Worm (Caenorhabditis elegans) whole organism, mixed stage, embryonic: Measurements from ENCODE around the gene best-18.

Source experiments
- M03D4.4 ChIP-seq: sonication (generic microtip); optimal IDR thresholded peaks from 2 replicates; lab custom pipeline; 2017; ENCODE audit warnings: mild to moderate bottlenecking, missing genetic modification characterization, missing compliant biosample characterization
- bed-3 ChIP-seq: fragments of 200-800 bp; sonication (Bioruptor generic); optimal IDR thresholded peaks from 3 replicates; lab custom pipeline; 2018; ENCODE audit warnings: mild to moderate bottlenecking, missing genetic modification characterization, moderate library complexity, missing compliant biosample characterization
- blmp-1 ChIP-seq: fragments of 150-350 bp; optimal IDR thresholded peaks from 2 replicates; lab custom pipeline; 2014; ENCODE audit warnings: missing biosample characterization, missing genetic modification characterization
- ceh-39 ChIP-seq: fragments of 150-350 bp; optimal IDR thresholded peaks from 2 replicates; lab custom pipeline; 2014; ENCODE audit warnings: missing biosample characterization, missing genetic modification characterization
- ceh-43 ChIP-seq: fragments of 200-800 bp; sonication (Bioruptor generic); optimal IDR thresholded peaks from 2 replicates; lab custom pipeline; 2018; ENCODE audit warnings: mild to moderate bottlenecking, missing genetic modification characterization, moderate library complexity, missing compliant biosample characterization
- ceh-83 ChIP-seq: fragments of 200-800 bp; sonication (Bioruptor generic); optimal IDR thresholded peaks from 2 replicates; lab custom pipeline; 2018; ENCODE audit warnings: mild to moderate bottlenecking, missing genetic modification characterization, missing compliant biosample characterization
- cnd-1 ChIP-seq: fragments of 200-800 bp; sonication (Bioruptor generic); optimal IDR thresholded peaks from 2 replicates; lab custom pipeline; 2018; ENCODE audit warnings: mild to moderate bottlenecking, missing genetic modification characterization, missing compliant biosample characterization
- drap-1 ChIP-seq: fragments of 200-800 bp; sonication (Bioruptor generic); optimal IDR thresholded peaks from 3 replicates; lab custom pipeline; 2018; ENCODE audit warnings: mild to moderate bottlenecking, missing genetic modification characterization, missing compliant biosample characterization
- elt-1 ChIP-seq: sonication (generic microtip); optimal IDR thresholded peaks from 2 replicates; lab custom pipeline; 2017; ENCODE audit warnings: missing genetic modification characterization, mild to moderate bottlenecking, missing compliant biosample characterization, antibody characterized with exemption, moderate library complexity, borderline replicate concordance; ENCODE audit not compliant: insufficient read depth
- ham-2 ChIP-seq: fragments of 200-800 bp; sonication (Bioruptor generic); optimal IDR thresholded peaks from 2 replicates; lab custom pipeline; 2018; ENCODE audit warnings: mild to moderate bottlenecking, missing genetic modification characterization, missing compliant biosample characterization
- hlh-1 ChIP-seq: fragments of 150-350 bp; optimal IDR thresholded peaks from 2 replicates; lab custom pipeline; 2014; ENCODE audit warnings: missing biosample characterization, missing genetic modification reagents, missing genetic modification characterization
- lin-13 ChIP-seq: fragments of 150-350 bp; optimal IDR thresholded peaks from 2 replicates; lab custom pipeline; 2014; ENCODE audit warnings: missing biosample characterization, missing genetic modification characterization
- lin-32 ChIP-seq: fragments of 200-800 bp; sonication (Bioruptor generic); optimal IDR thresholded peaks from 2 replicates; lab custom pipeline; 2018; ENCODE audit warnings: mild to moderate bottlenecking, missing genetic modification characterization, missing compliant biosample characterization
- lsy-2 ChIP-seq: fragments of 150-350 bp; optimal IDR thresholded peaks from 2 replicates; lab custom pipeline; 2014; ENCODE audit warnings: missing biosample characterization, missing genetic modification characterization
- mab-5 ChIP-seq: fragments of 150-350 bp; optimal IDR thresholded peaks from 2 replicates; lab custom pipeline; 2014; ENCODE audit warnings: missing biosample characterization, missing genetic modification characterization
- mep-1 ChIP-seq: fragments of 150-350 bp; optimal IDR thresholded peaks from 2 replicates; lab custom pipeline; 2017; ENCODE audit warnings: missing biosample characterization, missing genetic modification reagents, missing genetic modification characterization, inconsistent platforms
- mls-2 ChIP-seq: sonication (generic microtip); optimal IDR thresholded peaks from 2 replicates; lab custom pipeline; 2016; ENCODE audit warnings: mild to moderate bottlenecking, missing genetic modification characterization, moderate library complexity, missing compliant biosample characterization
- nhr-12 ChIP-seq: fragments of 150-350 bp; optimal IDR thresholded peaks from 2 replicates; lab custom pipeline; 2014; ENCODE audit warnings: missing biosample characterization, missing genetic modification characterization
- nhr-2 ChIP-seq: fragments of 150-350 bp; optimal IDR thresholded peaks from 2 replicates; lab custom pipeline; 2014; ENCODE audit warnings: missing biosample characterization, missing genetic modification characterization
- nhr-237 ChIP-seq: fragments of 150-350 bp; optimal IDR thresholded peaks from 2 replicates; lab custom pipeline; 2014; ENCODE audit warnings: missing biosample characterization, missing genetic modification characterization
- nhr-76 ChIP-seq: sonication (generic microtip); optimal IDR thresholded peaks from 2 replicates; lab custom pipeline; 2017; ENCODE audit warnings: missing biosample characterization, missing genetic modification characterization
- pha-4 ChIP-seq: fragments of 150-350 bp; optimal IDR thresholded peaks from 2 replicates; lab custom pipeline; 2018; ENCODE audit warnings: missing biosample characterization, missing genetic modification reagents, missing genetic modification characterization
- snpc-4 ChIP-seq: fragments of 150-350 bp; optimal IDR thresholded peaks from 2 replicates; lab custom pipeline; 2014; ENCODE audit warnings: missing biosample characterization, missing genetic modification characterization
- sptf-1 ChIP-seq: sonication (generic microtip); optimal IDR thresholded peaks from 2 replicates; lab custom pipeline; 2017; ENCODE audit warnings: mild to moderate bottlenecking, missing genetic modification characterization, moderate library complexity, missing compliant biosample characterization
- tbx-8 ChIP-seq: fragments of 200-800 bp; sonication (Bioruptor generic); optimal IDR thresholded peaks from 2 replicates; lab custom pipeline; 2018; ENCODE audit warnings: mild to moderate bottlenecking, missing genetic modification characterization, moderate library complexity, missing compliant biosample characterization
- unc-120 ChIP-seq: sonication (generic microtip); optimal IDR thresholded peaks from 2 replicates; lab custom pipeline; 2017; ENCODE audit warnings: missing genetic modification characterization, missing compliant biosample characterization; ENCODE audit not compliant: poor library complexity, severe bottlenecking
- unc-39 ChIP-seq: fragments of 150-350 bp; optimal IDR thresholded peaks from 2 replicates; lab custom pipeline; 2014; ENCODE audit warnings: missing biosample characterization, missing genetic modification characterization
- unc-62 ChIP-seq: fragments of 150-350 bp; optimal IDR thresholded peaks from 2 replicates; lab custom pipeline; 2014; ENCODE audit warnings: missing biosample characterization, missing genetic modification reagents, missing genetic modification characterization
- zip-8 ChIP-seq: fragments of 150-350 bp; optimal IDR thresholded peaks from 2 replicates; lab custom pipeline; 2014; ENCODE audit warnings: missing biosample characterization, missing genetic modification characterization
- ztf-11 ChIP-seq: fragments of 150-350 bp; optimal IDR thresholded peaks from 2 replicates; lab custom pipeline; 2014; ENCODE audit warnings: missing biosample characterization, missing genetic modification characterization

best-18 gene

ce11 chrIII:10241332-10241829, 29.2 kb downstream of the best-18 start:
- TF ChIP-seq pha-4 (no peak), drap-1 (no peak), elt-1 (tag; lab: Kevin White, UChicago) (no peak), blmp-1 (tag; lab: Kevin White, UChicago) (no peak), tbx-8 (GFP tag; lab: Kevin White, UChicago) (no peak), nhr-76 (tag; lab: Kevin White, UChicago) (no peak), lin-32 (no peak), ham-2 (GFP tag; lab: Kevin White, UChicago) (no peak), lin-13 (tag; lab: Kevin White, UChicago) (no peak), unc-39 (tag; lab: Kevin White, UChicago) (no peak), hlh-1 (tag; lab: Kevin White, UChicago) (no peak), cnd-1 (tag; lab: Kevin White, UChicago) (no peak)
- TF ChIP-seq, all 35 proteins: peak for 0

- TF ChIP-seq nhr-237 (tag; lab: Kevin White, UChicago) (no peak), tbx-8 (GFP tag; lab: Kevin White, UChicago) (no peak), lin-13 (tag; lab: Kevin White, UChicago) (no peak), ceh-83 (GFP tag; lab: Kevin White, UChicago) (no peak), drap-1 (no peak), bed-3 (GFP tag; lab: Kevin White, UChicago) (no peak), nhr-76 (tag; lab: Kevin White, UChicago) (no peak), sptf-1 (tag; lab: Kevin White, UChicago) (no peak), mep-1 (tag; lab: Kevin White, UChicago) (no peak), unc-62 (GFP tag; lab: Kevin White, UChicago) (no peak), hlh-1 (tag; lab: Kevin White, UChicago) (no peak), blmp-1 (tag; lab: Kevin White, UChicago) (no peak), M03D4.4 (no peak)
Observed at ce11 chrIII:10244013-10244412, 31.8 kb downstream of the best-18 start.

DNA sequence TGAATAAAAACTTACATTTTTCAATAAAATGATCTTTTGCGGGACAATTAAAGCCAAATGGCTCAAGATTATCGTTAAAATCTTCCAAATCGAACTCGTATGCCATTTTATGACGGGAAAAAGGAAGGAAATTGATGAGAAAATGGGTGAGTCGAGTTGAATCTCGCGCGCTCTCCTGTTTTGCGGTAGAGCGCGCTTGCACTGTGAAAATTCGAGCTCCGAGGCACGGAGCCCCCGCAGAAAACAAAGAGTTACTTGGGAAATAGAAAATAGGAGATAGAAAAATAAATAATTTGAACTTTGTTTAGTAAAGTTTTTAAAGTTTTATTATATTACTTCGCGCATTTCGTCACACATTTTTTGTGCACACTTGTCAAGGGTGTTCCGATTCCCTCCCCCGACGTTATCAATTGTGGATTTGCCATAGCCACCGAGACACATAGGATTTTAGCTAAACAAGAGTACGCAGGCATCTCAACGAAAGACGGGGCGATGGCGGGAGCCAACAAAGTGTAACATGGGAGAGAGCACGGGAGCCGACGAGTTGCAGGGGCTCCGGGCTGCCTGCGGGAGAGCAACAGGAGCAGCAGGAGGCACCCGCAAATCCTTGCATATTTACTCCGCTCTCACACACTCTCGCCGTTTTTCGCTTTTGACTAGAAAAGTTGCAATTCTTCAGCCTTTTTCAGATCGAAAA, 36.4 kb downstream of the best-18 start, which contains the start of the genes div-1 and cor-1:
Gene div-1 (minus strand): TSS at position 119 of the 697 bp plus-strand sequence.
Gene cor-1 (plus strand): TSS at position 671 of the 697 bp plus-strand sequence.
- TF ChIP-seq snpc-4 (tag; lab: Kevin White, UChicago) (no peak), hlh-1 (tag; lab: Kevin White, UChicago) (peak; percentile 29), lsy-2 (tag; lab: Kevin White, UChicago) (peak; percentile 39), mep-1 (tag; lab: Kevin White, UChicago) (peak; percentile 69), ham-2 (GFP tag; lab: Kevin White, UChicago) (no peak), nhr-237 (tag; lab: Kevin White, UChicago) (peak; percentile 66), unc-120 (tag; lab: Kevin White, UChicago) (peak; percentile 60), bed-3 (GFP tag; lab: Kevin White, UChicago) (no peak), nhr-2 (tag; lab: Kevin White, UChicago) (no peak)
- TF ChIP-seq, all 35 proteins: peak for 5

- TF ChIP-seq pha-4 (no peak), sptf-1 (tag; lab: Kevin White, UChicago) (no peak), lsy-2 (tag; lab: Kevin White, UChicago) (no peak), mab-5 (tag; lab: Kevin White, UChicago) (no peak), nhr-237 (tag; lab: Kevin White, UChicago) (no peak), nhr-76 (tag; lab: Kevin White, UChicago) (no peak), ceh-43 (GFP tag; lab: Kevin White, UChicago) (no peak), drap-1 (no peak), zip-8 (tag; lab: Kevin White, UChicago) (no peak), lin-13 (tag; lab: Kevin White, UChicago) (no peak), unc-62 (GFP tag; lab: Kevin White, UChicago) (no peak), mep-1 (tag; lab: Kevin White, UChicago) (no peak), nhr-12 (tag; lab: Kevin White, UChicago) (no peak), ztf-11 (no peak), unc-120 (tag; lab: Kevin White, UChicago) (no peak)
Observed at ce11 chrIII:10251114-10251513, 38.9 kb downstream of the best-18 start.

ce11 chrIII:10253334-10253733, 41.1 kb downstream of the best-18 start:
- TF ChIP-seq cnd-1 (tag; lab: Kevin White, UChicago) (no peak), mls-2 (no peak), drap-1 (no peak), nhr-12 (tag; lab: Kevin White, UChicago) (no peak), zip-8 (tag; lab: Kevin White, UChicago) (no peak), nhr-2 (tag; lab: Kevin White, UChicago) (no peak), mab-5 (tag; lab: Kevin White, UChicago) (no peak), lin-13 (tag; lab: Kevin White, UChicago) (no peak), lsy-2 (tag; lab: Kevin White, UChicago) (no peak), elt-1 (tag; lab: Kevin White, UChicago) (no peak), ceh-39 (tag; lab: Kevin White, UChicago) (no peak)
